Worm (Caenorhabditis elegans) whole organism, L1 larva: Measurements from ENCODE around the gene dap-3.

Experiments
- C34B4.2 ChIP-seq: sonication (generic microtip); optimal IDR thresholded peaks from 2 replicates; lab custom pipeline; 2017; ENCODE audit warnings: mild to moderate bottlenecking, missing genetic modification characterization, missing compliant biosample characterization
- nhr-11 ChIP-seq: fragments of 150-350 bp; optimal IDR thresholded peaks from 2 replicates; lab custom pipeline; 2014; ENCODE audit warnings: missing biosample characterization, missing genetic modification characterization
- nhr-20 ChIP-seq: sonication (generic microtip); optimal IDR thresholded peaks from 2 replicates; lab custom pipeline; 2016; ENCODE audit warnings: mild to moderate bottlenecking, missing genetic modification characterization, missing compliant biosample characterization
- rnt-1 ChIP-seq: sonication (generic microtip); optimal IDR thresholded peaks from 2 replicates; lab custom pipeline; 2016; ENCODE audit warnings: mild to moderate bottlenecking, missing genetic modification characterization, moderate library complexity, missing compliant biosample characterization

DNA sequence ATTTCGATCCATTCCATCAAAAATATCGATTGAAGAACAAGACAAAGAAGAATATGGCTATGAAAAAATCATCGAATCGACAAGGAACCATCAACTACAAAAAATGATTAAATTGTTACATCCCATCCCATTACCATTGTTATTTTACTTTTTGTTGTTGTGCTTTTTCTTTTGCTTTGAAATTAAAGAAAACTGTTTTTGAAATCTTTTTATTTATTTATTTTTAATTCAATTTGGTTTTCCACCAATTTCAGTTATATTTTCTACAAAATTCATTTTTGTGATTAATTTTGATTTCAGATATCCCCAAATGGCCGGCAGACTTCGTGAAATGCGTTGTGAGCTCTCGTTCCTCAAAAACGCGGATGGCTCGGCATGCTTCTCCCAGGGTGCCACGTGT lies 11.5 kb downstream of the dap-3 start, which contains the start of gene crn-5:
- TF ChIP-seq nhr-20 (tag; lab: Kevin White, UChicago) (no peak), C34B4.2 (tag; lab: Kevin White, UChicago) (no peak), rnt-1 (no peak), nhr-11 (tag; lab: Kevin White, UChicago) (no peak)
